Fruit fly (Drosophila melanogaster): Measurements from ENCODE around the gene NetA.

NetA gene

dm6 chrX:14588996-14589621 is 64.6 kb downstream of the NetA start (continued):
- TF ChIP-seq CG15073 (GFP tag; optimal IDR thresholded peaks at IDR 0.05) (no peak), CG4730 (GFP tag; IDR thresholded peaks at IDR 0.05) (no peak), CG9932 (GFP tag; IDR thresholded peaks at IDR 0.05) (no peak), tup (GFP tag; optimal IDR thresholded peaks at IDR 0.05) (no peak), CG10565 (GFP tag; optimal IDR thresholded peaks at IDR 0.05) (no peak), Elba2 (GFP tag; optimal IDR thresholded peaks at IDR 0.05) (no peak), CG18599 (GFP tag; optimal IDR thresholded peaks at IDR 0.05) (peak; percentile 63), CG10267 (tag; optimal IDR thresholded peaks at IDR 0.05) (no peak), Stat92E (GFP tag; optimal IDR thresholded peaks at IDR 0.05) (no peak), Max (GFP tag; optimal IDR thresholded peaks at IDR 0.05) (no peak), Kr (GFP tag; optimal IDR thresholded peaks at IDR 0.05) (no peak), CG17328 (GFP tag; IDR thresholded peaks at IDR 0.05) (no peak), CG10147 (GFP tag; optimal IDR thresholded peaks at IDR 0.05) (peak; percentile 16), CG33557 (GFP tag; optimal IDR thresholded peaks at IDR 0.05) (no peak), NK7.1 (GFP tag; optimal IDR thresholded peaks at IDR 0.05) (no peak), nerfin-2 (GFP tag; IDR thresholded peaks at IDR 0.05; ENCODE audit: partially characterized antibody) (no peak), ind (GFP tag; optimal IDR thresholded peaks at IDR 0.05) (no peak), CG4282 (GFP tag; optimal IDR thresholded peaks at IDR 0.05) (no peak), CG7745 (tag; optimal IDR thresholded peaks at IDR 0.05) (no peak), Hr51 (GFP tag; optimal IDR thresholded peaks at IDR 0.05) (peak in 1 of 2 experiments; percentile 38), CG11247 (GFP tag; IDR thresholded peaks at IDR 0.05) (no peak), ssp (GFP tag; IDR thresholded peaks at IDR 0.05) (no peak), Sox100B (GFP tag; optimal IDR thresholded peaks at IDR 0.05) (peak; percentile 9), gsb (GFP tag; IDR thresholded peaks at IDR 0.05) (no peak), CG1603 (tag; optimal IDR thresholded peaks at IDR 0.05) (no peak), salm (tag; optimal IDR thresholded peaks at IDR 0.05) (no peak), CG13424 (tag; optimal IDR thresholded peaks at IDR 0.05) (no peak), Jarid2 (GFP tag; optimal IDR thresholded peaks at IDR 0.05) (no peak), ATbp (GFP tag; optimal IDR thresholded peaks at IDR 0.05) (no peak), Hr78 (GFP tag; optimal IDR thresholded peaks at IDR 0.05) (peak in 1 of 2 experiments; percentile 91), CG6791 (GFP tag; IDR thresholded peaks at IDR 0.05; ENCODE audit: partially characterized antibody) (no peak), Vsx1 (GFP tag; optimal IDR thresholded peaks at IDR 0.05) (no peak), Camta (GFP tag; optimal IDR thresholded peaks at IDR 0.05) (no peak), bcd (GFP tag; optimal IDR thresholded peaks at IDR 0.05) (peak; percentile 13), CG11456 (GFP tag; IDR thresholded peaks at IDR 0.05) (no peak), lola (GFP tag; optimal IDR thresholded peaks at IDR 0.05) (no peak), CG7963 (GFP tag; IDR thresholded peaks at IDR 0.05; ENCODE audit: partially characterized antibody) (no peak), Abd-B (GFP tag; optimal IDR thresholded peaks at IDR 0.05) (no peak), Doc2 (GFP tag; IDR thresholded peaks at IDR 0.05) (no peak), btn (GFP tag; optimal IDR thresholded peaks at IDR 0.05) (no peak), CG42726 (GFP tag; IDR thresholded peaks at IDR 0.05; ENCODE audit: partially characterized antibody) (no peak), Aef1 (GFP tag; IDR thresholded peaks at IDR 0.05) (no peak), CG7839 (tag; optimal IDR thresholded peaks at IDR 0.05) (no peak), CG2678 (tag; optimal IDR thresholded peaks at IDR 0.05) (peak; percentile 26), TFAM (GFP tag; optimal IDR thresholded peaks at IDR 0.05) (no peak), Myb (GFP tag; optimal IDR thresholded peaks at IDR 0.05) (no peak), CG34422 (GFP tag; IDR thresholded peaks at IDR 0.05) (no peak), Xbp1 (GFP tag; optimal IDR thresholded peaks at IDR 0.05) (no peak), Tbp (GFP tag; optimal IDR thresholded peaks at IDR 0.05) (no peak)
